Fruit fly (Drosophila melanogaster): ENCODE results near the gene CG15036.

dm6 chrX:7377840-7378239, 46.8 kb downstream of the CG15036 start, which contains the start of gene CheA7a:
- no peak for TF ChIP-seq gsb-n (tag; optimal IDR thresholded peaks at IDR 0.05)
- no peak for TF ChIP-seq CG4854 (GFP tag; optimal IDR thresholded peaks at IDR 0.05)
- no peak for TF ChIP-seq Ptx1 (GFP tag; IDR thresholded peaks at IDR 0.05)
- no peak for TF ChIP-seq CG3407 (GFP tag; optimal IDR thresholded peaks at IDR 0.05)
- no peak for TF ChIP-seq CG2202 (tag; optimal IDR thresholded peaks at IDR 0.05)
